Worm (Caenorhabditis elegans) whole organism, L3 larva: ENCODE data around the gene F53F1.4.

Experiments used
- ceh-82 ChIP-seq: fragments of 150-350 bp; optimal IDR thresholded peaks from 2 replicates; lab custom pipeline; 2014; ENCODE audit warnings: missing biosample characterization, missing genetic modification characterization
- egl-27 ChIP-seq: sonication (generic microtip); optimal IDR thresholded peaks from 4 replicates; lab custom pipeline; 2017; ENCODE audit warnings: missing biosample characterization, missing genetic modification reagents, missing genetic modification characterization
- elt-3 ChIP-seq, 3 experiments: fragments of 150-350 bp in 1 of 3; sonication (generic microtip) in 2 of 3; optimal IDR thresholded peaks; 2 replicates in 2 of 3; 4 replicates in 1 of 3; lab custom pipeline; 2014 to 2017; ENCODE audit warnings: missing biosample characterization in 3 of 3, missing genetic modification characterization in 3 of 3
- fos-1 ChIP-seq: fragments of 150-350 bp; optimal IDR thresholded peaks from 2 replicates; lab custom pipeline; 2014; ENCODE audit warnings: missing biosample characterization, missing genetic modification characterization
- lin-15B ChIP-seq: fragments of 150-350 bp; optimal IDR thresholded peaks from 2 replicates; lab custom pipeline; 2014; ENCODE audit warnings: missing biosample characterization, missing genetic modification characterization
- mdl-1 ChIP-seq: fragments of 150-350 bp; optimal IDR thresholded peaks from 2 replicates; lab custom pipeline; 2014; ENCODE audit warnings: missing biosample characterization, missing genetic modification characterization
- nhr-12 ChIP-seq: fragments of 150-350 bp; optimal IDR thresholded peaks from 2 replicates; lab custom pipeline; 2014; ENCODE audit warnings: missing biosample characterization, missing genetic modification characterization
- nhr-28 ChIP-seq: fragments of 150-350 bp; optimal IDR thresholded peaks from 2 replicates; lab custom pipeline; 2014; ENCODE audit warnings: missing biosample characterization, missing genetic modification characterization
- snpc-4 ChIP-seq: fragments of 150-350 bp; optimal IDR thresholded peaks from 2 replicates; lab custom pipeline; 2014; ENCODE audit warnings: missing biosample characterization, missing genetic modification characterization
- unc-62 ChIP-seq: fragments of 150-350 bp; sonication (generic microtip); optimal IDR thresholded peaks from 4 replicates; lab custom pipeline; 2014; ENCODE audit warnings: missing biosample characterization, missing genetic modification reagents, missing genetic modification characterization
- zag-1 ChIP-seq: fragments of 150-350 bp; optimal IDR thresholded peaks from 2 replicates; lab custom pipeline; 2014; ENCODE audit warnings: missing biosample characterization, missing genetic modification characterization

DNA sequence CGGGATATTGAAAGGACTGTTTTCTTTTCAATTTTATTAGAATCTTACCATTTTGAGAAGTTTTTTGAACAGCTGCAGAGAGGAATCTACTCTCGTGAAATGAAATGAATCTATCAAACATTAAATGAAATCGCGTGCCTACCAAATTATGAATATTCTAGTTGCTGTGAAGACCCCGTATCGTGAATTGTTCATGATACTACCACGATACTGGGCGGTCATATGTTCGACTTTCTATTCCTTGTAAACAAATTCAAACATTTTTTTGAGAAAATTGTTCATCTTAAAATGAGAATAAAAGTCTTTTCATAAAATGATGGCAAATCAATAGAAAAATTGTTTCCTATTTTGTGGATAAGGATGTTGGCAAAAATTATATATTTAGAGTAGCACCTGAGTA lies 25.1 kb upstream of the F53F1.4 start, which contains the start of gene gcy-34:
- TF ChIP-seq fos-1 (tag; lab: Kevin White, UChicago) (no peak), mdl-1 (tag; lab: Kevin White, UChicago) (no peak), elt-3 (tag; optimal IDR thresholded peaks at IDR 0.05; lab: Kevin White, UChicago) (no peak), lin-15B (no peak), nhr-12 (tag; lab: Kevin White, UChicago) (no peak), egl-27 (tag; lab: Kevin White, UChicago) (no peak), zag-1 (no peak), snpc-4 (tag; lab: Kevin White, UChicago) (no peak), nhr-28 (tag; lab: Kevin White, UChicago) (no peak), ceh-82 (tag; lab: Kevin White, UChicago) (no peak), unc-62 (no peak)
